Fruit fly (Drosophila melanogaster) whole organism, embryonic: ENCODE measurements around the gene svp.
A peak's percentile ranks its signal among the peaks of the same experiment; 100 is the strongest.

ENCODE experiments used
- Adf1 ChIP-seq: fragments of 200-800 bp; sonication (Bioruptor generic); IDR thresholded peaks from 2 replicates; pipeline ENCODE4 v1.3.6; 2022; ENCODE audit warnings: missing biosample characterization, missing genetic modification characterization
- Asciz ChIP-seq: fragments of 200-800 bp; sonication (Bioruptor generic); optimal IDR thresholded peaks from 2 replicates; lab custom pipeline; 2017; ENCODE audit warnings: missing biosample characterization, mild to moderate bottlenecking, missing genetic modification characterization, missing genetic modification reagents
- CG12769 ChIP-seq: fragments of 200-800 bp; sonication (Bioruptor generic); optimal IDR thresholded peaks from 2 replicates; lab custom pipeline; 2019; ENCODE audit warnings: missing biosample characterization, mild to moderate bottlenecking, missing genetic modification characterization, moderate library complexity
- CG13287 ChIP-seq: fragments of 200-800 bp; sonication (Bioruptor generic); IDR thresholded peaks from 2 replicates; pipeline ENCODE4 v1.3.6; 2022; ENCODE audit warnings: missing biosample characterization, missing genetic modification characterization; ENCODE audit not compliant: partially characterized antibody
- CG15011 ChIP-seq: fragments of 200-800 bp; sonication (Bioruptor generic); optimal IDR thresholded peaks from 3 replicates; lab custom pipeline; 2018; ENCODE audit warnings: missing biosample characterization, mild to moderate bottlenecking, missing genetic modification characterization
- CG15696 ChIP-seq: fragments of 200-800 bp; sonication (Bioruptor generic); optimal IDR thresholded peaks from 2 replicates; lab custom pipeline; 2019; ENCODE audit warnings: missing biosample characterization, mild to moderate bottlenecking, missing genetic modification characterization, moderate library complexity
- CG1647 ChIP-seq: fragments of 200-800 bp; sonication (Bioruptor generic); optimal IDR thresholded peaks from 3 replicates; lab custom pipeline; 2016; ENCODE audit warnings: missing biosample characterization, missing genetic modification characterization
- CG17912 ChIP-seq: fragments of 200-800 bp; sonication (Bioruptor generic); optimal IDR thresholded peaks from 2 replicates; lab custom pipeline; 2018; ENCODE audit warnings: missing biosample characterization, mild to moderate bottlenecking, missing genetic modification characterization
- CG34376 ChIP-seq: fragments of 200-800 bp; sonication (Bioruptor generic); optimal IDR thresholded peaks from 2 replicates; lab custom pipeline; 2018; ENCODE audit warnings: missing biosample characterization, mild to moderate bottlenecking, missing genetic modification characterization
- CG42726 ChIP-seq: fragments of 200-800 bp; sonication (Bioruptor generic); IDR thresholded peaks from 2 replicates; pipeline ENCODE4 v1.3.6; 2022; ENCODE audit warnings: missing biosample characterization, missing genetic modification characterization; ENCODE audit not compliant: partially characterized antibody
- CG6272 ChIP-seq: fragments of 200-800 bp; sonication (Bioruptor generic); IDR thresholded peaks from 2 replicates; pipeline ENCODE4 v1.3.6; 2022; ENCODE audit warnings: missing biosample characterization, missing genetic modification characterization
- CG8359 ChIP-seq: fragments of 200-800 bp; sonication (Bioruptor generic); optimal IDR thresholded peaks from 2 replicates; lab custom pipeline; 2017; ENCODE audit warnings: missing biosample characterization, mild to moderate bottlenecking, missing genetic modification characterization, borderline replicate concordance
- CG9876 ChIP-seq: fragments of 200-800 bp; sonication (Bioruptor generic); optimal IDR thresholded peaks from 2 replicates; lab custom pipeline; 2016; ENCODE audit warnings: missing biosample characterization, missing genetic modification characterization
- CTCF ChIP-seq: fragments of 200-800 bp; sonication (Bioruptor generic); optimal IDR thresholded peaks from 2 replicates; lab custom pipeline; 2017; ENCODE audit warnings: missing biosample characterization, mild to moderate bottlenecking, missing genetic modification characterization, moderate library complexity
- Deaf1 ChIP-seq: fragments of 200-800 bp; optimal IDR thresholded peaks from 3 replicates; lab custom pipeline; 2019; ENCODE audit warnings: missing biosample characterization, mild to moderate bottlenecking, missing genetic modification characterization, moderate library complexity
- Ets97D ChIP-seq: fragments of 200-800 bp; sonication (Bioruptor generic); optimal IDR thresholded peaks from 3 replicates; lab custom pipeline; 2016; ENCODE audit warnings: missing biosample characterization, missing genetic modification characterization
- HLHmδ ChIP-seq: fragments of 200-800 bp; sonication (Bioruptor generic); optimal IDR thresholded peaks from 2 replicates; lab custom pipeline; 2018; ENCODE audit warnings: missing biosample characterization, mild to moderate bottlenecking, missing genetic modification characterization, moderate library complexity
- Hr39 ChIP-seq: fragments of >200 bp; optimal IDR thresholded peaks from 2 replicates; lab custom pipeline; 2017
- Jarid2 ChIP-seq: fragments of 200-800 bp; sonication (Bioruptor generic); optimal IDR thresholded peaks from 3 replicates; lab custom pipeline; 2017; ENCODE audit warnings: mild to moderate bottlenecking, missing biosample characterization, missing genetic modification reagents, missing genetic modification characterization
- MESR4 ChIP-seq: fragments of 200-800 bp; sonication (Bioruptor generic); optimal IDR thresholded peaks from 2 replicates; lab custom pipeline; 2018; ENCODE audit warnings: missing biosample characterization, mild to moderate bottlenecking, missing genetic modification characterization, moderate library complexity
- MTF-1 ChIP-seq: fragments of 200-800 bp; sonication (Bioruptor generic); optimal IDR thresholded peaks from 2 replicates; lab custom pipeline; 2018; ENCODE audit warnings: missing biosample characterization, mild to moderate bottlenecking, missing genetic modification characterization, borderline replicate concordance
- Nf-YA ChIP-seq: fragments of 200-800 bp; sonication (Bioruptor generic); IDR thresholded peaks from 2 replicates; pipeline ENCODE4 v1.3.6; 2022; ENCODE audit warnings: missing biosample characterization, missing genetic modification characterization
- Scr ChIP-seq: fragments of 200-800 bp; sonication (Bioruptor generic); IDR thresholded peaks from 2 replicates; pipeline ENCODE4 v1.3.6; 2022; ENCODE audit warnings: missing biosample characterization, missing genetic modification characterization; ENCODE audit not compliant: partially characterized antibody
- br ChIP-seq: fragments of >200 bp; optimal IDR thresholded peaks from 2 replicates; lab custom pipeline; 2017
- cg ChIP-seq: fragments of 200-800 bp; sonication (Bioruptor generic); optimal IDR thresholded peaks from 3 replicates; lab custom pipeline; 2019; ENCODE audit warnings: missing biosample characterization, mild to moderate bottlenecking, missing genetic modification characterization, moderate library complexity
- chinmo ChIP-seq: fragments of 200-800 bp; sonication (Bioruptor generic); IDR thresholded peaks from 4 replicates; pipeline ENCODE4 v1.3.6; 2022; ENCODE audit warnings: missing biosample characterization, missing genetic modification characterization; ENCODE audit not compliant: partially characterized antibody
- corto ChIP-seq: fragments of 200-800 bp; sonication (Bioruptor generic); optimal IDR thresholded peaks from 2 replicates; lab custom pipeline; 2016; ENCODE audit warnings: missing biosample characterization, mild to moderate bottlenecking, missing genetic modification characterization, moderate library complexity
- danr ChIP-seq: fragments of 200-800 bp; sonication (Bioruptor generic); IDR thresholded peaks from 2 replicates; pipeline ENCODE4 v1.3.6; 2022; ENCODE audit warnings: missing biosample characterization, missing genetic modification characterization
- dmrt99B ChIP-seq: fragments of 200-800 bp; sonication (Bioruptor generic); optimal IDR thresholded peaks from 2 replicates; lab custom pipeline; 2018; ENCODE audit warnings: missing biosample characterization, mild to moderate bottlenecking, missing genetic modification characterization, moderate library complexity
- dysf ChIP-seq: fragments of 200-800 bp; sonication (Bioruptor generic); IDR thresholded peaks from 3 replicates; pipeline ENCODE4 v1.3.6; 2022; ENCODE audit warnings: missing biosample characterization, missing genetic modification characterization
- ftz-f1 ChIP-seq: fragments of 200-800 bp; sonication (Bioruptor generic); optimal IDR thresholded peaks from 2 replicates; lab custom pipeline; 2016; ENCODE audit warnings: missing biosample characterization, missing genetic modification characterization
- gem ChIP-seq: fragments of 200-800 bp; sonication (Bioruptor generic); optimal IDR thresholded peaks from 2 replicates; lab custom pipeline; 2019; ENCODE audit warnings: missing biosample characterization, mild to moderate bottlenecking, missing genetic modification characterization, moderate library complexity
- kni ChIP-seq: fragments of 200-800 bp; sonication (Bioruptor generic); optimal IDR thresholded peaks from 3 replicates; lab custom pipeline; 2017; ENCODE audit warnings: mild to moderate bottlenecking, missing biosample characterization, missing genetic modification reagents, missing genetic modification characterization
- knrl ChIP-seq: fragments of 200-800 bp; sonication (Bioruptor generic); IDR thresholded peaks from 3 replicates; pipeline ENCODE4 v1.3.6; 2022; ENCODE audit warnings: missing biosample characterization, missing genetic modification characterization; ENCODE audit not compliant: partially characterized antibody
- nom ChIP-seq: fragments of 200-800 bp; sonication (Bioruptor generic); optimal IDR thresholded peaks from 2 replicates; lab custom pipeline; 2017; ENCODE audit warnings: missing biosample characterization, missing genetic modification characterization, mild to moderate bottlenecking, moderate library complexity, missing genetic modification reagents
- oc ChIP-seq: fragments of 200-800 bp; sonication (Bioruptor generic); optimal IDR thresholded peaks from 2 replicates; lab custom pipeline; 2018; ENCODE audit warnings: missing biosample characterization, mild to moderate bottlenecking, missing genetic modification characterization, moderate library complexity
- pros ChIP-seq: fragments of 200-800 bp; sonication (Bioruptor generic); optimal IDR thresholded peaks from 3 replicates; lab custom pipeline; 2019; ENCODE audit warnings: missing biosample characterization, mild to moderate bottlenecking, missing genetic modification characterization, moderate library complexity
- ro ChIP-seq: fragments of 200-800 bp; sonication (Bioruptor generic); IDR thresholded peaks from 2 replicates; pipeline ENCODE4 v1.3.6; 2022; ENCODE audit warnings: missing biosample characterization, missing genetic modification characterization
- ssp ChIP-seq: fragments of 200-800 bp; sonication (Bioruptor generic); IDR thresholded peaks from 2 replicates; pipeline ENCODE4 v1.3.6; 2022; ENCODE audit warnings: missing biosample characterization, missing genetic modification characterization
- tio ChIP-seq: fragments of 200-800 bp; sonication (Bioruptor generic); optimal IDR thresholded peaks from 2 replicates; lab custom pipeline; 2017; ENCODE audit warnings: missing biosample characterization, missing genetic modification characterization, inconsistent platforms
- ttk ChIP-seq: fragments of 200-800 bp; sonication (Bioruptor generic); IDR thresholded peaks from 2 replicates; pipeline ENCODE4 v2.1.2; 2022; ENCODE audit warnings: missing biosample characterization, missing genetic modification characterization
- vvl ChIP-seq: fragments of 200-800 bp; sonication (Bioruptor generic); IDR thresholded peaks from 2 replicates; pipeline ENCODE4 v1.3.6; 2022; ENCODE audit warnings: missing biosample characterization, missing genetic modification characterization
- wek ChIP-seq: fragments of 200-800 bp; sonication (Bioruptor generic); optimal IDR thresholded peaks from 3 replicates; lab custom pipeline; 2018; ENCODE audit warnings: missing biosample characterization, mild to moderate bottlenecking, missing genetic modification characterization, moderate library complexity
- z ChIP-seq: fragments of 200-800 bp; sonication (Bioruptor generic); IDR thresholded peaks from 3 replicates; pipeline ENCODE4 v1.3.6; 2022; ENCODE audit warnings: missing biosample characterization, missing genetic modification characterization

Gene svp

dm6 chr3R:12232629-12233028 lies 25.9 kb upstream of the svp start, which contains the start of gene Pglym87:
TSS of gene Pglym87 (minus strand) at chr3R:12232729.
- TF ChIP-seq Ets97D (GFP tag; lab: Kevin White, UChicago) (no peak), CG15011 (GFP tag; lab: Kevin White, UChicago) (no peak), CG42726 (no peak)

dm6 chr3R:12234584-12234983 lies 24.0 kb upstream of the svp start, which contains the start of gene Cyp313a5:
TSS of gene Cyp313a5 (minus strand) at chr3R:12234684.
- no peak for TF ChIP-seq CG15696 (tag; lab: Kevin White, UChicago)
- TF ChIP-seq danr: no peak
- TF ChIP-seq nom: no peak
- no peak for TF ChIP-seq HLHmδ (GFP tag; lab: Kevin White, UChicago)
- TF ChIP-seq gem (tag; lab: Kevin White, UChicago): no peak
- no peak for TF ChIP-seq vvl

- TF ChIP-seq Adf1 (no peak), CG13287 (GFP tag; lab: Robert Waterston, UW) (no peak), CG17912 (GFP tag; lab: Kevin White, UChicago) (no peak)
Observed at dm6 chr3R:12236804-12237203, 21.7 kb upstream of the svp start, which contains the start of gene Cyp313a2. TSS of gene Cyp313a2 (minus strand) at chr3R:12236904.

dm6 chr3R:12239166-12239565 lies 19.4 kb upstream of the svp start, which contains the start of gene Cyp313a3:
TSS of gene Cyp313a3 (minus strand) at chr3R:12239266.
- TF ChIP-seq MESR4 (no peak), br (lab: Kevin White, UChicago) (no peak), CG9876 (GFP tag; lab: Kevin White, UChicago) (no peak), oc (tag; lab: Kevin White, UChicago) (peak; percentile 1), knrl (0 out of 3 replicates have a peak, but pooled peaks have one; percentile 6)

- no peak for TF ChIP-seq pros (GFP tag; lab: Kevin White, UChicago)
- no peak for TF ChIP-seq corto (GFP tag; lab: Kevin White, UChicago)
- TF ChIP-seq ro: no peak
- TF ChIP-seq ftz-f1 (GFP tag; lab: Kevin White, UChicago): no peak
- peak; percentile 84 for TF ChIP-seq Jarid2 (GFP tag; lab: Kevin White, UChicago)
- peak; percentile 76 for TF ChIP-seq CG34376 (GFP tag; lab: Kevin White, UChicago)
- no peak for TF ChIP-seq MTF-1 (GFP tag; lab: Kevin White, UChicago)
- TF ChIP-seq chinmo (GFP tag; lab: Robert Waterston, UW): 0 out of 4 replicates have a peak, but pooled peaks have one; percentile 77
- TF ChIP-seq dmrt99B: no peak
- no peak for TF ChIP-seq CG6272
- no peak for TF ChIP-seq CG8359 (GFP tag; lab: Kevin White, UChicago)
- no peak for TF ChIP-seq Hr39 (lab: Kevin White, UChicago)
- peak; percentile 99 for TF ChIP-seq z (GFP tag; lab: Robert Waterston, UW)
- no peak for TF ChIP-seq CG1647 (GFP tag; lab: Kevin White, UChicago)
- peak; percentile 65 for TF ChIP-seq cg (GFP tag; lab: Kevin White, UChicago)
- no peak for TF ChIP-seq Asciz
- no peak for TF ChIP-seq CG12769 (tag; lab: Kevin White, UChicago)
- peak; percentile 36 for TF ChIP-seq CTCF
- TF ChIP-seq wek: no peak
- no peak for TF ChIP-seq ssp (GFP tag; lab: Robert Waterston, UW)
- no peak for TF ChIP-seq kni (GFP tag; lab: Kevin White, UChicago)
- TF ChIP-seq dysf: no peak
- TF ChIP-seq Nf-YA (GFP tag; lab: Robert Waterston, UW): peak; percentile 91
- no peak for TF ChIP-seq Scr (GFP tag; lab: Robert Waterston, UW)
- TF ChIP-seq Deaf1 (tag; lab: Kevin White, UChicago): peak; percentile 82
- TF ChIP-seq tio (GFP tag; lab: Kevin White, UChicago): no peak
- no peak for TF ChIP-seq ttk
Observed at dm6 chr3R:12244468-12245060, 14.0 kb upstream of the svp start.
